Worm (Caenorhabditis elegans): ENCODE measurements around the gene sup-35.

The sup-35 gene

ce11 chrIII:11066691-11067090 lies 52.3 kb downstream of the sup-35 start (continued):
- TF ChIP-seq nhr-23 (tag; optimal IDR thresholded peaks at IDR 0.05) (peak; percentile 45), jun-1 (tag; optimal IDR thresholded peaks at IDR 0.05) (peak; percentile 37)
